Fruit fly (Drosophila melanogaster) whole organism, wandering third instar larva: Measurements from ENCODE around the gene TRAM.
A peak's percentile ranks its signal among the peaks of the same experiment; 100 is the strongest.

Source experiments
- CG32264 ChIP-seq: fragments of 200-800 bp; sonication (Bioruptor generic); optimal IDR thresholded peaks from 2 replicates; lab custom pipeline; 2016; ENCODE audit warnings: missing biosample characterization, missing genetic modification characterization
- CG9705 ChIP-seq: fragments of 200-800 bp; sonication (Bioruptor generic); optimal IDR thresholded peaks from 2 replicates; lab custom pipeline; 2018; ENCODE audit warnings: missing biosample characterization, mild to moderate bottlenecking, missing genetic modification characterization
- CrebA ChIP-seq: fragments of 200-800 bp; sonication (Bioruptor generic); optimal IDR thresholded peaks from 2 replicates; lab custom pipeline; 2016; ENCODE audit warnings: missing biosample characterization, mild to moderate bottlenecking, missing genetic modification characterization, borderline replicate concordance
- Dfd ChIP-seq: fragments of >200 bp; optimal IDR thresholded peaks from 2 replicates; lab custom pipeline; 2017; ENCODE audit warnings: missing biosample characterization, missing genetic modification characterization
- Dif ChIP-seq: fragments of 200-275, 200-300 bp; sonication (Bioruptor generic); optimal IDR thresholded peaks from 2 replicates; lab custom pipeline; 2018; ENCODE audit warnings: missing biosample characterization, missing genetic modification characterization; ENCODE audit not compliant: partially characterized antibody
- GATAd ChIP-seq: sonication (Bioruptor generic); optimal IDR thresholded peaks from 2 replicates; lab custom pipeline; 2016; ENCODE audit warnings: missing biosample characterization, missing genetic modification characterization
- HLH106 ChIP-seq: fragments of 200-800 bp; optimal IDR thresholded peaks from 3 replicates; lab custom pipeline; 2019; ENCODE audit warnings: missing biosample characterization, mild to moderate bottlenecking, missing genetic modification characterization, moderate library complexity
- Hnf4 ChIP-seq: fragments of 200-800 bp; sonication (Bioruptor generic); optimal IDR thresholded peaks from 2 replicates; lab custom pipeline; 2016; ENCODE audit warnings: missing biosample characterization, mild to moderate bottlenecking, missing genetic modification characterization
- Jra ChIP-seq: sonication (Bioruptor generic); optimal IDR thresholded peaks from 2 replicates; lab custom pipeline; 2016; ENCODE audit warnings: missing biosample characterization, missing genetic modification characterization
- Mio ChIP-seq: sonication (Bioruptor generic); optimal IDR thresholded peaks from 2 replicates; lab custom pipeline; 2016; ENCODE audit warnings: missing biosample characterization, missing genetic modification characterization
- N ChIP-seq: fragments of >200 bp; optimal IDR thresholded peaks from 2 replicates; lab custom pipeline; 2018; ENCODE audit warnings: missing biosample characterization, missing external identifiers, missing genetic modification characterization
- OdsH ChIP-seq: fragments of 200-800 bp; sonication (Bioruptor generic); optimal IDR thresholded peaks from 2 replicates; lab custom pipeline; 2016; ENCODE audit warnings: missing biosample characterization, mild to moderate bottlenecking, missing genetic modification characterization
- Rel ChIP-seq, 2 experiments: fragments of 200-800 bp; sonication (Bioruptor generic) in 1 of 2; optimal IDR thresholded peaks; 2 replicates in 1 of 2; 3 replicates in 1 of 2; lab custom pipeline; 2016 to 2019; ENCODE audit warnings: mild to moderate bottlenecking in 2 of 2, missing biosample characterization in 2 of 2, missing genetic modification characterization in 2 of 2, moderate library complexity in 1 of 2
- Sp1 ChIP-seq: fragments of 200-800 bp; sonication (Bioruptor generic); optimal IDR thresholded peaks from 3 replicates; lab custom pipeline; 2019; ENCODE audit warnings: missing biosample characterization, mild to moderate bottlenecking, missing genetic modification characterization, moderate library complexity
- Vsx2 ChIP-seq: fragments of 200-300, 225-300 bp; sonication (Bioruptor generic); optimal IDR thresholded peaks from 2 replicates; lab custom pipeline; 2018; ENCODE audit warnings: missing biosample characterization, missing genetic modification characterization; ENCODE audit not compliant: partially characterized antibody
- br ChIP-seq: fragments of 200-800 bp; sonication (Bioruptor generic); optimal IDR thresholded peaks from 2 replicates; lab custom pipeline; 2016; ENCODE audit warnings: missing biosample characterization, missing genetic modification characterization
- brk ChIP-seq: fragments of 200-800 bp; sonication (Bioruptor generic); optimal IDR thresholded peaks from 2 replicates; lab custom pipeline; 2016; ENCODE audit warnings: missing biosample characterization, mild to moderate bottlenecking, missing genetic modification characterization
- dmrt93B ChIP-seq: fragments of 200-800 bp; sonication (Bioruptor generic); optimal IDR thresholded peaks from 2 replicates; lab custom pipeline; 2018; ENCODE audit warnings: missing biosample characterization, mild to moderate bottlenecking, missing genetic modification characterization
- ey ChIP-seq: fragments of 200-800 bp; sonication (Bioruptor generic); optimal IDR thresholded peaks from 2 replicates; lab custom pipeline; 2016; ENCODE audit warnings: missing biosample characterization, missing genetic modification characterization
- foxo ChIP-seq, 2 experiments: fragments of 200-800 bp; sonication (Bioruptor generic); optimal IDR thresholded peaks; 2 replicates in 1 of 2; 3 replicates in 1 of 2; lab custom pipeline; 2016 to 2017; ENCODE audit warnings: missing biosample characterization in 2 of 2, missing genetic modification characterization in 2 of 2
- fru ChIP-seq: fragments of 200-800 bp; sonication (Bioruptor generic); optimal IDR thresholded peaks from 3 replicates; lab custom pipeline; 2016; ENCODE audit warnings: missing biosample characterization, mild to moderate bottlenecking, missing genetic modification characterization
- h ChIP-seq: fragments of 200-800 bp; sonication (Bioruptor generic); optimal IDR thresholded peaks from 3 replicates; lab custom pipeline; 2016; ENCODE audit warnings: missing biosample characterization, mild to moderate bottlenecking, missing genetic modification characterization
- pan ChIP-seq: fragments of >200 bp; optimal IDR thresholded peaks from 2 replicates; lab custom pipeline; 2017
- psq ChIP-seq: fragments of 200-800 bp; sonication (Bioruptor generic); optimal IDR thresholded peaks from 3 replicates; lab custom pipeline; 2017; ENCODE audit warnings: missing biosample characterization, mild to moderate bottlenecking, missing genetic modification characterization, moderate library complexity
- rgr ChIP-seq: fragments of 200-800 bp; sonication (Bioruptor generic); optimal IDR thresholded peaks from 3 replicates; lab custom pipeline; 2016; ENCODE audit warnings: missing biosample characterization, mild to moderate bottlenecking, missing genetic modification characterization
- sage ChIP-seq: fragments of 200-800 bp; sonication (Bioruptor generic); optimal IDR thresholded peaks from 2 replicates; lab custom pipeline; 2016; ENCODE audit warnings: missing biosample characterization, mild to moderate bottlenecking, missing genetic modification characterization
- sv ChIP-seq: fragments of 200-800 bp; sonication (Bioruptor generic); optimal IDR thresholded peaks from 3 replicates; lab custom pipeline; 2016; ENCODE audit warnings: missing biosample characterization, missing genetic modification characterization
- tai ChIP-seq: sonication (Bioruptor generic); optimal IDR thresholded peaks from 2 replicates; lab custom pipeline; 2016; ENCODE audit warnings: missing biosample characterization, missing genetic modification characterization
- usp ChIP-seq: fragments of >200 bp; optimal IDR thresholded peaks from 2 replicates; lab custom pipeline; 2017; ENCODE audit warnings: missing biosample characterization, missing genetic modification characterization

Gene TRAM

dm6 chrX:945446-946013 lies 10.5 kb downstream of the TRAM start, which contains the start of gene CG3703:
CG3703 (minus strand) TSS chrX:945773.
- TF ChIP-seq tai (GFP tag; lab: Kevin White, UChicago) (no peak), Jra (no peak), Rel (GFP tag; optimal IDR thresholded peaks at IDR 0.05; lab: Kevin White, UChicago) (no peak), Rel (tag; optimal IDR thresholded peaks at IDR 0.05; lab: Kevin White, UChicago) (peak; percentile 97)

- TF ChIP-seq Sp1 (GFP tag; lab: Kevin White, UChicago) (no peak), Hnf4 (GFP tag; lab: Kevin White, UChicago) (no peak), sage (GFP tag; lab: Kevin White, UChicago) (no peak), h (GFP tag; lab: Kevin White, UChicago) (peak; percentile 29)
- TF ChIP-seq, all 38 proteins: peak for 1
Measured at dm6 chrX:946162-946561, 11.1 kb downstream of the TRAM start.

dm6 chrX:947450-948284 lies 12.6 kb downstream of the TRAM start, which contains the start of gene CG3699:
CG3699 (minus strand) TSS chrX:947500.
- TF ChIP-seq CG9705 (no peak), foxo (GFP tag; optimal IDR thresholded peaks at IDR 0.05; lab: Kevin White, UChicago) (peak in 1 of 2 experiments; percentile 58), fru (GFP tag; lab: Kevin White, UChicago) (peak; percentile 61), sv (GFP tag; lab: Kevin White, UChicago) (peak; percentile 21), br (GFP tag; lab: Kevin White, UChicago) (peak; percentile 57), rgr (GFP tag; lab: Kevin White, UChicago) (peak; percentile 43), Rel (GFP tag; optimal IDR thresholded peaks at IDR 0.05; lab: Kevin White, UChicago) (no peak), Rel (tag; optimal IDR thresholded peaks at IDR 0.05; lab: Kevin White, UChicago) (no peak), ey (GFP tag; lab: Kevin White, UChicago) (peak; percentile 40), dmrt93B (GFP tag; lab: Kevin White, UChicago) (peak; percentile 55), psq (peak; percentile 44), h (GFP tag; lab: Kevin White, UChicago) (peak; percentile 27), Vsx2 (GFP tag; lab: Kevin White, UChicago) (no peak), sage (GFP tag; lab: Kevin White, UChicago) (no peak), CG32264 (no peak), CrebA (GFP tag; lab: Kevin White, UChicago) (no peak), Sp1 (GFP tag; lab: Kevin White, UChicago) (peak; percentile 53), OdsH (GFP tag; lab: Kevin White, UChicago) (peak; percentile 53), HLH106 (tag; lab: Kevin White, UChicago) (peak; percentile 57)

dm6 chrX:948285-948556 lies 13.2 kb downstream of the TRAM start:
- TF ChIP-seq h (GFP tag; lab: Kevin White, UChicago) (peak; percentile 9), Dif (GFP tag; lab: Kevin White, UChicago) (no peak), foxo (GFP tag; optimal IDR thresholded peaks at IDR 0.05; lab: Kevin White, UChicago) (peak in 1 of 2 experiments; percentile 18)

- TF ChIP-seq psq (no peak), N (GFP tag; lab: Kevin White, UChicago) (no peak), CG32264 (no peak), usp (no peak), pan (no peak), OdsH (GFP tag; lab: Kevin White, UChicago) (no peak), brk (GFP tag; lab: Kevin White, UChicago) (no peak), Dif (GFP tag; lab: Kevin White, UChicago) (no peak), Mio (GFP tag; lab: Kevin White, UChicago) (no peak), Jra (no peak), tai (GFP tag; lab: Kevin White, UChicago) (no peak), GATAd (GFP tag; lab: Kevin White, UChicago) (no peak), Vsx2 (GFP tag; lab: Kevin White, UChicago) (no peak), HLH106 (tag; lab: Kevin White, UChicago) (no peak), CG9705 (no peak), Dfd (GFP tag; lab: Kevin White, UChicago) (no peak)
Measured at dm6 chrX:951800-952199, 16.8 kb downstream of the TRAM start, which contains the start of gene CG3690. CG3690 (minus strand) TSS chrX:951900.
